Fruit fly (Drosophila melanogaster) whole organism, embryonic: ENCODE measurements around the gene HUWE1.

Source experiments
- Ada2b ChIP-seq: fragments of 200-800 bp; sonication (Bioruptor generic); IDR thresholded peaks from 2 replicates; pipeline ENCODE4 v1.3.6; 2022; ENCODE audit warnings: missing biosample characterization, missing genetic modification characterization
- Asciz ChIP-seq: fragments of 200-800 bp; sonication (Bioruptor generic); optimal IDR thresholded peaks from 2 replicates; lab custom pipeline; 2017; ENCODE audit warnings: missing biosample characterization, mild to moderate bottlenecking, missing genetic modification characterization, missing genetic modification reagents
- Awh ChIP-seq: fragments of 200-800 bp; sonication (Bioruptor generic); IDR thresholded peaks from 2 replicates; pipeline ENCODE4, ENCODE4 v1.3.6; 2022; ENCODE audit warnings: missing biosample characterization, missing genetic modification characterization
- Blimp-1 ChIP-seq: fragments of 200-800 bp; sonication (Bioruptor generic); optimal IDR thresholded peaks from 3 replicates; lab custom pipeline; 2018; ENCODE audit warnings: missing biosample characterization, missing genetic modification characterization, mild to moderate bottlenecking, moderate library complexity, missing genetic modification reagents
- CG11085 ChIP-seq: fragments of 200-800 bp; sonication (Bioruptor generic); IDR thresholded peaks from 2 replicates; pipeline ENCODE4 v1.3.6; 2022; ENCODE audit warnings: missing biosample characterization, missing genetic modification characterization
- CG11695 ChIP-seq: fragments of 200-800 bp; sonication (Bioruptor generic); IDR thresholded peaks from 3 replicates; pipeline ENCODE4 v1.3.6; 2022; ENCODE audit warnings: missing biosample characterization, missing genetic modification characterization
- CG12391 ChIP-seq: fragments of 200-800 bp; sonication (Bioruptor generic); optimal IDR thresholded peaks from 3 replicates; lab custom pipeline; 2018; ENCODE audit warnings: missing biosample characterization, mild to moderate bottlenecking, missing genetic modification characterization, moderate library complexity
- CG12942 ChIP-seq: fragments of 200-800 bp; sonication (Bioruptor generic); optimal IDR thresholded peaks from 3 replicates; lab custom pipeline; 2016; ENCODE audit warnings: missing biosample characterization, missing genetic modification characterization
- CG13775 ChIP-seq: fragments of 200-800 bp; sonication (Bioruptor generic); optimal IDR thresholded peaks from 3 replicates; lab custom pipeline; 2017; ENCODE audit warnings: missing biosample characterization, mild to moderate bottlenecking, missing genetic modification characterization
- CG14014 ChIP-seq: fragments of 200-800 bp; sonication (Bioruptor generic); IDR thresholded peaks from 2 replicates; pipeline ENCODE4 v1.3.6; 2022; ENCODE audit warnings: missing biosample characterization, missing genetic modification characterization
- CG14441 ChIP-seq: fragments of 200-800 bp; sonication (Bioruptor generic); IDR thresholded peaks from 2 replicates; pipeline ENCODE4 v1.3.6; 2022; ENCODE audit warnings: missing biosample characterization, missing genetic modification characterization
- CG14860 ChIP-seq: fragments of 200-800 bp; sonication (Bioruptor generic); IDR thresholded peaks from 3 replicates; pipeline ENCODE4 v1.3.6; 2022; ENCODE audit warnings: missing biosample characterization, missing genetic modification characterization; ENCODE audit not compliant: partially characterized antibody
- CG15514 ChIP-seq: fragments of 200-800 bp; sonication (Bioruptor generic); optimal IDR thresholded peaks from 3 replicates; lab custom pipeline; 2017; ENCODE audit warnings: missing biosample characterization, missing genetic modification characterization, mild to moderate bottlenecking, moderate library complexity, missing genetic modification reagents
- CG1832 ChIP-seq: fragments of 200-800 bp; sonication (Bioruptor generic); optimal IDR thresholded peaks from 2 replicates; lab custom pipeline; 2017; ENCODE audit warnings: missing biosample characterization, mild to moderate bottlenecking, missing genetic modification characterization, inconsistent platforms
- CG2129 ChIP-seq: fragments of 200-800 bp; sonication (Bioruptor generic); IDR thresholded peaks from 2 replicates; pipeline ENCODE4 v1.3.6; 2022; ENCODE audit warnings: missing biosample characterization, missing genetic modification characterization; ENCODE audit not compliant: partially characterized antibody
- CG2678 ChIP-seq: fragments of 200-800 bp; sonication (Bioruptor generic); optimal IDR thresholded peaks from 3 replicates; lab custom pipeline; 2019; ENCODE audit warnings: missing biosample characterization, mild to moderate bottlenecking, missing genetic modification characterization, moderate library complexity
- CG32772 ChIP-seq: fragments of 200-800 bp; sonication (Bioruptor generic); IDR thresholded peaks from 2 replicates; pipeline ENCODE4 v1.3.6; 2022; ENCODE audit warnings: missing biosample characterization, missing genetic modification characterization
- CG34376 ChIP-seq: fragments of 200-800 bp; sonication (Bioruptor generic); optimal IDR thresholded peaks from 2 replicates; lab custom pipeline; 2018; ENCODE audit warnings: missing biosample characterization, mild to moderate bottlenecking, missing genetic modification characterization
- CG4617 ChIP-seq: fragments of 200-800 bp; sonication (Bioruptor generic); optimal IDR thresholded peaks from 3 replicates; lab custom pipeline; 2016; ENCODE audit warnings: missing biosample characterization, missing genetic modification characterization, borderline replicate concordance
- CG6813 ChIP-seq: fragments of 200-800 bp; sonication (Bioruptor generic); optimal IDR thresholded peaks from 2 replicates; lab custom pipeline; 2017; ENCODE audit warnings: missing biosample characterization, missing genetic modification characterization, mild to moderate bottlenecking, moderate library complexity, missing genetic modification reagents
- CG7271 ChIP-seq: fragments of 200-800 bp; sonication (Bioruptor generic); optimal IDR thresholded peaks from 2 replicates; lab custom pipeline; 2018; ENCODE audit warnings: missing biosample characterization, mild to moderate bottlenecking, missing genetic modification characterization, moderate library complexity
- CG9932 ChIP-seq: fragments of 200-800 bp; sonication (Bioruptor generic); IDR thresholded peaks from 2 replicates; pipeline ENCODE4 v1.3.6; 2022; ENCODE audit warnings: missing biosample characterization, missing genetic modification characterization
- Camta ChIP-seq: fragments of 200-800 bp; sonication (Bioruptor generic); optimal IDR thresholded peaks from 2 replicates; lab custom pipeline; 2016; ENCODE audit warnings: missing biosample characterization, missing genetic modification characterization
- Doc2 ChIP-seq: fragments of 200-800 bp; sonication (Bioruptor generic); IDR thresholded peaks from 2 replicates; pipeline ENCODE4 v1.3.6; 2022; ENCODE audit warnings: missing biosample characterization, missing genetic modification characterization
- Eip74EF ChIP-seq, 2 experiments: fragments of 200-800 bp in 1 of 2; fragments of >200 bp in 1 of 2; sonication (Bioruptor generic) in 1 of 2; optimal IDR thresholded peaks; 2 replicates each; lab custom pipeline; 2017 to 2019; ENCODE audit warnings: missing biosample characterization in 2 of 2, missing genetic modification characterization in 2 of 2, mild to moderate bottlenecking in 1 of 2, moderate library complexity in 1 of 2
- Fer2 ChIP-seq: fragments of 200-800 bp; sonication (Bioruptor generic); optimal IDR thresholded peaks from 2 replicates; lab custom pipeline; 2018; ENCODE audit warnings: missing biosample characterization, mild to moderate bottlenecking, missing genetic modification characterization, moderate library complexity
- Nf-YB ChIP-seq: fragments of 200-800 bp; sonication (Bioruptor generic); optimal IDR thresholded peaks from 3 replicates; lab custom pipeline; 2019; ENCODE audit warnings: missing biosample characterization, mild to moderate bottlenecking, missing genetic modification characterization, moderate library complexity
- NfI ChIP-seq: fragments of 200-800 bp; sonication (Bioruptor generic); optimal IDR thresholded peaks from 3 replicates; lab custom pipeline; 2018; ENCODE audit warnings: missing biosample characterization, mild to moderate bottlenecking, missing genetic modification characterization, moderate library complexity
- PHDP ChIP-seq: fragments of 200-800 bp; sonication (Bioruptor generic); optimal IDR thresholded peaks from 3 replicates; lab custom pipeline; 2018; ENCODE audit warnings: missing biosample characterization, mild to moderate bottlenecking, missing genetic modification characterization, moderate library complexity
- Ravus ChIP-seq: fragments of 200-800 bp; sonication (Bioruptor generic); IDR thresholded peaks from 2 replicates; pipeline ENCODE4 v1.3.6; 2022; ENCODE audit warnings: missing biosample characterization, missing genetic modification characterization
- Side ChIP-seq: fragments of 200-800 bp; sonication (Bioruptor generic); optimal IDR thresholded peaks from 2 replicates; lab custom pipeline; 2016; ENCODE audit warnings: missing biosample characterization, missing genetic modification characterization
- al ChIP-seq: fragments of 200-800 bp; sonication (Bioruptor generic); IDR thresholded peaks from 2 replicates; pipeline ENCODE4 v1.3.6; 2022; ENCODE audit warnings: missing biosample characterization, missing genetic modification characterization
- dpn ChIP-seq, 2 experiments: fragments of 200-800 bp; sonication (Bioruptor generic); optimal IDR thresholded peaks; 3 replicates each; lab custom pipeline; 2016; ENCODE audit warnings: missing biosample characterization in 2 of 2, missing genetic modification characterization in 2 of 2
- en ChIP-seq: fragments of 200-800 bp; sonication (Bioruptor generic); optimal IDR thresholded peaks from 2 replicates; lab custom pipeline; 2016; ENCODE audit warnings: missing biosample characterization, missing genetic modification characterization
- fd102C ChIP-seq: fragments of 200-800 bp; sonication (Bioruptor generic); optimal IDR thresholded peaks from 2 replicates; lab custom pipeline; 2018; ENCODE audit warnings: missing biosample characterization, mild to moderate bottlenecking, missing genetic modification characterization, moderate library complexity
- fru ChIP-seq: fragments of >200 bp; optimal IDR thresholded peaks from 2 replicates; lab custom pipeline; 2017
- kay ChIP-seq: fragments of 200-800 bp; sonication (Bioruptor generic); optimal IDR thresholded peaks from 2 replicates; lab custom pipeline; 2016; ENCODE audit warnings: missing biosample characterization, missing genetic modification characterization
- ken ChIP-seq: fragments of 200-800 bp; sonication (Bioruptor generic); IDR thresholded peaks from 3 replicates; pipeline ENCODE4 v1.3.6; 2022; ENCODE audit warnings: missing biosample characterization, missing genetic modification characterization
- luna ChIP-seq: fragments of 200-800 bp; sonication (Bioruptor generic); optimal IDR thresholded peaks from 2 replicates; lab custom pipeline; 2016; ENCODE audit warnings: missing biosample characterization, missing genetic modification characterization
- pho ChIP-seq: fragments of 200-800 bp; sonication (Bioruptor generic); optimal IDR thresholded peaks from 2 replicates; lab custom pipeline; 2016; ENCODE audit warnings: missing biosample characterization, missing genetic modification characterization
- prd ChIP-seq, 3 experiments: fragments of >200 bp in 2 of 3; fragments of 200-800 bp in 1 of 3; sonication (Bioruptor generic) in 1 of 3; optimal IDR thresholded peaks in 2 of 3; IDR thresholded peaks in 1 of 3; 2 replicates in 2 of 3; 3 replicates in 1 of 3; pipeline versions ENCODE4 v1.3.6 to Lab custom; 2017 to 2022; ENCODE audit warnings: missing biosample characterization in 1 of 3, missing genetic modification characterization in 1 of 3
- stwl ChIP-seq: fragments of 200-800 bp; sonication (Bioruptor generic); optimal IDR thresholded peaks from 3 replicates; lab custom pipeline; 2018; ENCODE audit warnings: missing biosample characterization, mild to moderate bottlenecking, missing genetic modification characterization, moderate library complexity
- sug ChIP-seq: fragments of 200-800 bp; optimal IDR thresholded peaks from 2 replicates; lab custom pipeline; 2019; ENCODE audit warnings: missing biosample characterization, mild to moderate bottlenecking, missing genetic modification characterization, moderate library complexity
- tgo ChIP-seq: fragments of 200-800 bp; sonication (Bioruptor generic); IDR thresholded peaks from 3 replicates; pipeline ENCODE4 v1.3.6; 2022; ENCODE audit warnings: missing biosample characterization, missing genetic modification characterization
- tna ChIP-seq: fragments of 200-800 bp; sonication (Bioruptor generic); IDR thresholded peaks from 2 replicates; pipeline ENCODE4 v1.3.6; 2022; ENCODE audit warnings: missing biosample characterization, missing genetic modification characterization; ENCODE audit not compliant: partially characterized antibody
- trh ChIP-seq: fragments of 200-800 bp; sonication (Bioruptor generic); optimal IDR thresholded peaks from 2 replicates; lab custom pipeline; 2016; ENCODE audit warnings: missing biosample characterization, missing genetic modification characterization
- twi ChIP-seq: fragments of 200-800 bp; optimal IDR thresholded peaks from 2 replicates; lab custom pipeline; 2019; ENCODE audit warnings: missing biosample characterization, mild to moderate bottlenecking, missing genetic modification characterization, moderate library complexity
- unc-4 ChIP-seq: fragments of 200-800 bp; sonication (Bioruptor generic); IDR thresholded peaks from 2 replicates; pipeline ENCODE4 v1.3.6; 2022; ENCODE audit warnings: missing biosample characterization, missing genetic modification characterization; ENCODE audit not compliant: partially characterized antibody
- wek ChIP-seq: fragments of 200-800 bp; sonication (Bioruptor generic); optimal IDR thresholded peaks from 3 replicates; lab custom pipeline; 2018; ENCODE audit warnings: missing biosample characterization, mild to moderate bottlenecking, missing genetic modification characterization, moderate library complexity
- yki ChIP-seq: fragments of >200 bp; optimal IDR thresholded peaks from 3 replicates; lab custom pipeline; 2018

HUWE1 gene

DNA sequence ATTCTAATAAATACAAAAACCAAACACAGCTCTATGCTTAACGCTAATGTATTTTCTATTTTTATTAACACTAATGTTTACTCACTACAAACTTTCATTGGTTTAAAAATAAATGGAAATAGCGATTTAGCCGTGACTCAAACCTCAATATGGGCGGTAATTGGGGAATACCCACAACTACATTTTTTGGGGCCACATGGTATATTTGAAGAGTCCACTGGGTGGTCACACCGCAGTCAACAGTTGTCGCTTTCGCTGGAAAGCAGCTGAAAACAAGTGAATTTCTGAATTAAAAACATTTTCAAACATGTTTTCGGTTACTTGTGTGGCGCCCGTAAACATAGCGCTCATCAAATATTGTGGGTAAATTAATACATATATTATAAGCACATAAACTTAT is 36.5 kb downstream of the HUWE1 start, which contains the start of gene Mvd (continued):
- TF ChIP-seq Fer2 (tag; lab: Kevin White, UChicago) (no peak), CG11085 (no peak), pho (GFP tag; lab: Kevin White, UChicago) (no peak), PHDP (tag; lab: Kevin White, UChicago) (no peak), CG32772 (GFP tag; lab: Robert Waterston, UW) (no peak), Nf-YB (GFP tag; lab: Kevin White, UChicago) (no peak), prd (optimal IDR thresholded peaks at IDR 0.05; lab: Kevin White, UChicago) (no peak), prd (GFP tag; IDR thresholded peaks at IDR 0.05; lab: Robert Waterston, UW) (no peak), CG9932 (GFP tag; lab: Robert Waterston, UW) (no peak), CG13775 (GFP tag; lab: Kevin White, UChicago) (no peak), CG6813 (GFP tag; lab: Kevin White, UChicago) (no peak), ken (peak; percentile 6; the same call in 1 of the 3 replicates), luna (no peak), CG7271 (tag; lab: Kevin White, UChicago) (no peak), tgo (no peak), CG12391 (tag; lab: Kevin White, UChicago) (no peak), Doc2 (GFP tag; lab: Robert Waterston, UW) (no peak), twi (tag; lab: Kevin White, UChicago) (no peak), CG4617 (GFP tag; lab: Kevin White, UChicago) (peak; percentile 18), CG14014 (GFP tag; lab: Robert Waterston, UW) (no peak), Side (no peak), Awh (GFP tag; lab: Robert Waterston, UW) (no peak), Asciz (GFP tag; lab: Kevin White, UChicago) (no peak), stwl (tag; lab: Kevin White, UChicago) (peak; percentile 44), wek (GFP tag; lab: Kevin White, UChicago) (peak; percentile 99), Ravus (GFP tag; lab: Robert Waterston, UW) (no peak), CG1832 (no peak), en (no peak), CG2129 (GFP tag; lab: Robert Waterston, UW) (no peak), NfI (GFP tag; lab: Kevin White, UChicago) (no peak), fd102C (no peak), tna (GFP tag; lab: Robert Waterston, UW) (no peak), kay (GFP tag; lab: Kevin White, UChicago) (no peak)
- TF ChIP-seq, all 482 proteins: peak for 78

dm6 chrX:15756018-15756417 is 43.6 kb downstream of the HUWE1 start, which contains the start of gene CG8260:
Gene CG8260, plus strand, starts transcription at chrX:15756318.
- TF ChIP-seq Blimp-1 (GFP tag; lab: Kevin White, UChicago) = no peak
- TF ChIP-seq fru (lab: Kevin White, UChicago) = no peak
- TF ChIP-seq CG14441 = no peak
- no peak for TF ChIP-seq CG15514
- no peak for TF ChIP-seq dpn (GFP tag; optimal IDR thresholded peaks at IDR 0.05; lab: Kevin White, UChicago)
- no peak for TF ChIP-seq Camta

DNA sequence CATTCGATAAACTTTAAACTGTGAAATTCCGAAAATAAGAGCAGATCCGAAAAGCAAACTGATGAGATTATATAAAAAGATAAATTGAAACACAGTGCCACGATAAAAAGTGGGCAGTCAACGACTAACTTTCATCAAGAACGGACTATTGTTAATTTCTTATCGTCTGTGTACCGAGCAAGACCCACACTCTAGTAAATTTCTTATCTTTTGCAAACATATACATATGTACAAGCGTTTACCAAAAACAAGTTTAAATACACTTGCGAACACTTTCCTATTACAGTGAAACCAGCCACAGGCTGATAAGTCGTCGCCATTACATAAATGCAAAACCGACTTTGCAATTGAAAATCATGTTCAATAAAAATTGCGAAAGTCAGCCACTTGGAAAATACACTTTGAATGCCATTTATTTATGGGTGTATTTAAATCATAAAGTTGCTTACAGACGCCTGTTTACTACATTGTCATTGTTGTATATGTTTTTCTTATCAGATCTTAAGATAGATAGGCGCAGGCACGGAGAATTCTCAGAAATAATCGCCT is 46.3 kb downstream of the HUWE1 start:
- TF ChIP-seq Ada2b (GFP tag; lab: Robert Waterston, UW) = no peak
- TF ChIP-seq trh (GFP tag; lab: Kevin White, UChicago) = no peak
- no peak for TF ChIP-seq CG12942 (GFP tag; lab: Kevin White, UChicago)
- peak; percentile 19 for TF ChIP-seq sug (tag; lab: Kevin White, UChicago)
- no peak for TF ChIP-seq yki (lab: Kevin White, UChicago)
- no peak for TF ChIP-seq CG2678
- TF ChIP-seq unc-4 (GFP tag; lab: Robert Waterston, UW) = no peak
- no peak for TF ChIP-seq al (GFP tag; lab: Robert Waterston, UW)
- no peak for TF ChIP-seq CG11695 (GFP tag; lab: Robert Waterston, UW)
- TF ChIP-seq CG14860 (GFP tag; lab: Robert Waterston, UW) = no peak
- peak; percentile 30 for TF ChIP-seq CG34376 (GFP tag; lab: Kevin White, UChicago)
- no peak for TF ChIP-seq Eip74EF (GFP tag; optimal IDR thresholded peaks at IDR 0.05; lab: Kevin White, UChicago)
